Worm (Caenorhabditis elegans) whole organism, L3 larva: ENCODE data around the gene F52H2.3.

Experiments
- R02D3.7 ChIP-seq: fragments of 150-350 bp; optimal IDR thresholded peaks from 2 replicates; lab custom pipeline; 2014; ENCODE audit warnings: missing biosample characterization, missing genetic modification characterization
- ZK546.5 ChIP-seq: sonication (generic microtip); optimal IDR thresholded peaks from 2 replicates; lab custom pipeline; 2017; ENCODE audit warnings: missing biosample characterization, missing genetic modification characterization
- ama-1 ChIP-seq: fragments of 150-350 bp; optimal IDR thresholded peaks from 2 replicates; lab custom pipeline; 2018
- ceh-28 ChIP-seq: fragments of 150-350 bp; optimal IDR thresholded peaks from 2 replicates; lab custom pipeline; 2014; ENCODE audit warnings: missing biosample characterization, missing genetic modification reagents, missing genetic modification characterization
- ceh-82 ChIP-seq: fragments of 150-350 bp; optimal IDR thresholded peaks from 2 replicates; lab custom pipeline; 2014; ENCODE audit warnings: missing biosample characterization, missing genetic modification characterization
- ceh-9 ChIP-seq: sonication (generic microtip); optimal IDR thresholded peaks from 2 replicates; lab custom pipeline; 2018; ENCODE audit warnings: missing biosample characterization, missing genetic modification characterization
- daf-12 ChIP-seq: fragments of 150-350 bp; optimal IDR thresholded peaks from 2 replicates; lab custom pipeline; 2014; ENCODE audit warnings: missing biosample characterization, missing genetic modification reagents, missing genetic modification characterization
- egl-27 ChIP-seq: sonication (generic microtip); optimal IDR thresholded peaks from 4 replicates; lab custom pipeline; 2017; ENCODE audit warnings: missing biosample characterization, missing genetic modification reagents, missing genetic modification characterization
- elt-1 ChIP-seq: fragments of 150-350 bp; optimal IDR thresholded peaks from 2 replicates; lab custom pipeline; 2014; ENCODE audit warnings: missing biosample characterization, missing genetic modification characterization
- elt-2 ChIP-seq: sonication (generic microtip); optimal IDR thresholded peaks from 2 replicates; lab custom pipeline; 2016; ENCODE audit warnings: missing genetic modification reagents, mild to moderate bottlenecking, missing genetic modification characterization, missing compliant biosample characterization
- elt-3 ChIP-seq, 3 experiments: fragments of 150-350 bp in 1 of 3; sonication (generic microtip) in 2 of 3; optimal IDR thresholded peaks; 2 replicates in 2 of 3; 4 replicates in 1 of 3; lab custom pipeline; 2014 to 2017; ENCODE audit warnings: missing biosample characterization in 3 of 3, missing genetic modification characterization in 3 of 3
- fkh-10 ChIP-seq: sonication (generic microtip); optimal IDR thresholded peaks from 2 replicates; lab custom pipeline; 2017; ENCODE audit warnings: missing biosample characterization, missing genetic modification reagents, missing genetic modification characterization
- fkh-2 ChIP-seq: fragments of 150-350 bp; optimal IDR thresholded peaks from 2 replicates; lab custom pipeline; 2014; ENCODE audit warnings: missing biosample characterization, missing genetic modification reagents, missing genetic modification characterization
- hmg-11 ChIP-seq: sonication (generic microtip); optimal IDR thresholded peaks from 2 replicates; lab custom pipeline; 2016; ENCODE audit warnings: missing genetic modification characterization, missing compliant biosample characterization
- jun-1 ChIP-seq: fragments of 150-350 bp; optimal IDR thresholded peaks from 2 replicates; lab custom pipeline; 2014; ENCODE audit warnings: missing biosample characterization, missing genetic modification reagents, missing genetic modification characterization
- lin-15B ChIP-seq: fragments of 150-350 bp; optimal IDR thresholded peaks from 2 replicates; lab custom pipeline; 2014; ENCODE audit warnings: missing biosample characterization, missing genetic modification characterization
- lin-39 ChIP-seq: fragments of 150-350 bp; optimal IDR thresholded peaks from 2 replicates; lab custom pipeline; 2018; ENCODE audit warnings: missing biosample characterization, missing genetic modification reagents, missing genetic modification characterization
- lsy-12 ChIP-seq: sonication (generic microtip); optimal IDR thresholded peaks from 2 replicates; lab custom pipeline; 2016; ENCODE audit warnings: mild to moderate bottlenecking, missing genetic modification characterization, missing compliant biosample characterization
- mml-1 ChIP-seq: fragments of 150-350 bp; sonication (generic microtip); optimal IDR thresholded peaks from 3 replicates; lab custom pipeline; 2014; ENCODE audit warnings: missing biosample characterization, missing genetic modification characterization
- nfya-1 ChIP-seq: sonication (generic microtip); optimal IDR thresholded peaks from 2 replicates; lab custom pipeline; 2017; ENCODE audit warnings: missing genetic modification characterization, mild to moderate bottlenecking, missing compliant biosample characterization, antibody characterized with exemption, moderate library complexity; ENCODE audit not compliant: insufficient read depth
- nhr-11 ChIP-seq: fragments of 150-350 bp; optimal IDR thresholded peaks from 2 replicates; lab custom pipeline; 2014; ENCODE audit warnings: missing biosample characterization, missing genetic modification characterization
- nhr-237 ChIP-seq: fragments of 150-350 bp; optimal IDR thresholded peaks from 2 replicates; lab custom pipeline; 2014; ENCODE audit warnings: missing biosample characterization, missing genetic modification characterization
- nhr-25 ChIP-seq: sonication (generic microtip); optimal IDR thresholded peaks from 2 replicates; lab custom pipeline; 2017; ENCODE audit warnings: missing biosample characterization, missing genetic modification characterization
- nhr-28 ChIP-seq: fragments of 150-350 bp; optimal IDR thresholded peaks from 2 replicates; lab custom pipeline; 2014; ENCODE audit warnings: missing biosample characterization, missing genetic modification characterization
- nhr-67 ChIP-seq: fragments of 150-350 bp; optimal IDR thresholded peaks from 2 replicates; lab custom pipeline; 2014; ENCODE audit warnings: missing biosample characterization, missing genetic modification characterization
- nhr-76 ChIP-seq: fragments of 150-350 bp; sonication (generic microtip); optimal IDR thresholded peaks from 5 replicates; lab custom pipeline; 2014; ENCODE audit warnings: missing biosample characterization, missing genetic modification characterization
- pha-4 ChIP-seq: fragments of 150-350 bp; optimal IDR thresholded peaks from 2 replicates; lab custom pipeline; 2014; ENCODE audit warnings: missing biosample characterization, missing genetic modification reagents, missing genetic modification characterization
- pqm-1 ChIP-seq: fragments of 150-350 bp; optimal IDR thresholded peaks from 2 replicates; lab custom pipeline; 2017; ENCODE audit warnings: missing biosample characterization, missing genetic modification characterization, inconsistent platforms
- skn-1 ChIP-seq: fragments of 150-350 bp; optimal IDR thresholded peaks from 2 replicates; lab custom pipeline; 2014; ENCODE audit warnings: missing biosample characterization, missing genetic modification characterization
- snpc-4 ChIP-seq: fragments of 150-350 bp; optimal IDR thresholded peaks from 2 replicates; lab custom pipeline; 2014; ENCODE audit warnings: missing biosample characterization, missing genetic modification characterization
- unc-62 ChIP-seq: fragments of 150-350 bp; sonication (generic microtip); optimal IDR thresholded peaks from 4 replicates; lab custom pipeline; 2014; ENCODE audit warnings: missing biosample characterization, missing genetic modification reagents, missing genetic modification characterization
- zag-1 ChIP-seq: fragments of 150-350 bp; optimal IDR thresholded peaks from 2 replicates; lab custom pipeline; 2014; ENCODE audit warnings: missing biosample characterization, missing genetic modification characterization
- ztf-11 ChIP-seq: fragments of 150-350 bp; optimal IDR thresholded peaks from 2 replicates; lab custom pipeline; 2014; ENCODE audit warnings: missing biosample characterization, missing genetic modification characterization
- ztf-4 ChIP-seq: fragments of 150-350 bp; optimal IDR thresholded peaks from 2 replicates; lab custom pipeline; 2014; ENCODE audit warnings: missing biosample characterization, missing genetic modification characterization

The F52H2.3 gene

DNA sequence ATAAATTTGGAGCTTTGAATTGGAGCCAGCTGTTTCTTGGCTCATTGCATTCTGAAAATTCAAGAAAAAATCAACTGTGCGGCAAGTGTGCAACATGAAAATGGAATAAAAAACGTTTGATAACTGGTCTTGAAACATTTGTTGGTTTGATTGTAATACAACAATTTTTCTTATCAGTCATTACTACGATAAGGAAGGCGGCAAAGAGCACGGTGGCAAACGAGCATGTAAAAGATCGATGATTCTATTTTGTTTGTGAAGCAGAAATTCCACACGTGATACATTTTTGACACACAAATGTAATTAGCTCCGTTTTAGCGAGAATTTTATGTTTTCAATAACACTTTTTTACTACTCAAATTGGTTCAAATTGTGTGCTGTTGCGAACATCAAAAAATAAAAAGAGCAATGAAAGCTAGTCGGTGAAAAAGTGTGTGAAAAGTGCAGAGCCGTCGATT is 39.7 kb upstream of the F52H2.3 start, which contains the start of gene H01M10.1:
Gene H01M10.1, minus strand, starts transcription at position 51 of the 458 bp plus-strand sequence.
- TF ChIP-seq elt-1 (tag; lab: Kevin White, UChicago) (no peak), pqm-1 (peak; percentile 72), elt-2 (tag; lab: Kevin White, UChicago) (peak; percentile 96), ceh-9 (no peak), pha-4 (tag; lab: Kevin White, UChicago) (peak; percentile 58), nhr-25 (tag; lab: Kevin White, UChicago) (no peak), jun-1 (tag; lab: Kevin White, UChicago) (peak; percentile 74), ama-1 (lab: Kevin White, UChicago) (no peak)

DNA sequence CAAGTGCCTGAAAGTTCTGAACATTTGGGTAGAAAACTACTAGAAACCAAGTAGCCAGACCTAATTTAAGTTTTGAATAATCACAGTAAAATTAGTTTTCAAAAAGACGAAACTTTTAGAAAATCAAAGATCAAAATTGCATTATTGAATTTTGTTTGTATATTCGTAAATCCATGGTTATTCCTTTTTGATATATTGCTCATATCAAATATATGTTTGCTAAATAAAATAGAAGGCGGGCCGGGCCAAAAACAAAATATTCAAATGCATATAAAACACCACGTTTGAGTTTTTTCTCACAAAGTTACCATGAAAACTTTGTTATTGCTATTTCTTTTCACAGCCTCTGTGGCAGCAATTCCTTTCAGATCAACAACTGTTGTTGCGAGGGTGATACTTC is 36.6 kb upstream of the F52H2.3 start, which contains the start of gene ttr-42:
Gene ttr-42, plus strand, starts transcription at position 301 of the 400 bp plus-strand sequence.
- TF ChIP-seq ztf-11 (tag; lab: Kevin White, UChicago) (no peak), zag-1 (tag; lab: Kevin White, UChicago) (no peak), skn-1 (tag; lab: Kevin White, UChicago) (no peak), snpc-4 (tag; lab: Kevin White, UChicago) (no peak), R02D3.7 (no peak), nhr-76 (tag; lab: Kevin White, UChicago) (no peak), fkh-2 (tag; lab: Kevin White, UChicago) (no peak), nhr-25 (tag; lab: Kevin White, UChicago) (no peak), fkh-10 (GFP tag; lab: Kevin White, UChicago) (no peak), ztf-4 (tag; lab: Kevin White, UChicago) (no peak), ceh-9 (no peak), ceh-82 (tag; lab: Kevin White, UChicago) (no peak), nfya-1 (tag; lab: Kevin White, UChicago) (no peak)

DNA sequence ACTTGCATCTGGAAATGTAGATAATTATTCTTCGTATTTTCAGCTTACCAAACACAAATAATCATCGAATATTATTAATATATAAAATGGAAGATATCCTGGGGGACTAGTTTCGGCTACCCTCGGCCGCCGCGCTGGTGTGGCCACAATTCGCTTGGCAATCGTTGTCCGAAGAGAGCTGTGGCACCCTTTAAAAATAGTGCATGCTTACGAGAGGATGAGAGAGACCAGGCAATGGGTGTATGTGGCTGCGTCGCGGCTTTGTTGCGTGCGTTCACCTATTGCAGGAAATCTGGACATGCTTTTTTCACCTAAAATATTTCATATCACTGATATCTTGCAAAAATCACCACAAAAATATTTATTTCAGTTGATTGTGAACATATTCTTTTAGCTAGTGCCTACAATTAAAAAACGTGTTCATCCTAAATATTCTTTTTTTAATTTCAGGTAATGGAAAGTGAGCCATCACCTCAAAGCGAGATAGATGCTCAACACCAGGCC is 31.8 kb upstream of the F52H2.3 start, which contains the start of the genes ccd-5 and F52H2.1:
Gene ccd-5, minus strand, starts transcription at position 8 of the 504 bp plus-strand sequence.
Gene F52H2.1, plus strand, starts transcription at position 454 of the 504 bp plus-strand sequence.
- TF ChIP-seq R02D3.7 (no peak), lin-39 (tag; lab: Kevin White, UChicago) (peak; percentile 60), nfya-1 (tag; lab: Kevin White, UChicago) (peak; percentile 58), hmg-11 (tag; lab: Kevin White, UChicago) (peak; percentile 66)

DNA sequence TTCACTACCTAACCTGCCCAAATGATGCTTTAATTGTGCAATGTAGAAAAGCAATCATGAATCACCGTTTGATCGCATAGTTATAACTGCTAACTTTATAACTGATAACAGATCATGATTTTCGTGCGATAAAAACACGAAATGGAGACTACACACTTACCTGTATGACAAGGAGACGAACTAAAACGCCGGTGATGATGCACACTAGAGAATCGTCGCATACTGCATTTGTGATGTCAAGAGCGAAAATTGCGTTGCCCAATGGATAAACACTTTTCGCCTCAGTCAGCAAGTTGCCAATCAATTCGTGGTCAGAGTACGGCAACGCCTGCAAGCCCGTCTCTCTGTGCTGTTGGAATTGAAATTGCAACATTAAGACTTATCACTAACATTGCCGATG is 28.2 kb upstream of the F52H2.3 start:
- TF ChIP-seq egl-27 (tag; lab: Kevin White, UChicago), result peak; percentile 31
- peak; percentile 23 for TF ChIP-seq ceh-28 (tag; lab: Kevin White, UChicago)
- no peak for TF ChIP-seq ztf-4 (tag; lab: Kevin White, UChicago)
- no peak for TF ChIP-seq zag-1 (tag; lab: Kevin White, UChicago)
- TF ChIP-seq elt-2 (tag; lab: Kevin White, UChicago), result peak; percentile 98
- TF ChIP-seq nhr-25 (tag; lab: Kevin White, UChicago), result no peak
- no peak for TF ChIP-seq ZK546.5 (tag; lab: Kevin White, UChicago)
- TF ChIP-seq lin-15B (tag; lab: Kevin White, UChicago), result no peak
- no peak for TF ChIP-seq lsy-12 (tag; lab: Kevin White, UChicago)
- TF ChIP-seq nhr-28 (tag; lab: Kevin White, UChicago), result no peak
- no peak for TF ChIP-seq mml-1 (tag; lab: Kevin White, UChicago)
- peak; percentile 98 for TF ChIP-seq pqm-1
- no peak for TF ChIP-seq nfya-1 (tag; lab: Kevin White, UChicago)
- no peak for TF ChIP-seq unc-62
- TF ChIP-seq skn-1 (tag; lab: Kevin White, UChicago), result peak; percentile 57
- TF ChIP-seq nhr-237 (tag; lab: Kevin White, UChicago), result no peak
- no peak for TF ChIP-seq nhr-67 (tag; lab: Kevin White, UChicago)
- TF ChIP-seq ztf-11 (tag; lab: Kevin White, UChicago), result no peak
- TF ChIP-seq daf-12 (tag; lab: Kevin White, UChicago), result no peak
- TF ChIP-seq snpc-4 (tag; lab: Kevin White, UChicago), result no peak
- TF ChIP-seq ama-1 (lab: Kevin White, UChicago), result no peak
- TF ChIP-seq jun-1 (tag; lab: Kevin White, UChicago), result peak; percentile 78

DNA sequence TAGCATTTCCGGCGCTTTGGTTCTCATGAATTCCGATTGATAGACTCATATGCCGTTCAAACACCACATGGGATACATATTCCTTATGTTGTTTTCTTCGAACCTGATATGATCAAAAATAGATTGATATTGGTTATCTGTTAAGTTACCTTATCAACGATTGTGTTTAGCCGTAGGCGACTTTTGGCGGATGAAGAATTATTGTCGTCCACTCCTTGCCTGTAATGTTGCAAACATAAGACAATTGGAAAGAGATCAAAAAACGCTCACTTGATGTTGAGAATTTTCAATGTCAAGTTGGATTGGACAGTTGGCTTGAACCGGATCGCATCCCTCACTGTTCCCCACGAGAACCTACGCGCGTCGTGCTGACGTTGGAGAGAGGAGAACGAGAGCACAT is 26.9 kb upstream of the F52H2.3 start:
- TF ChIP-seq nhr-11 (tag; lab: Kevin White, UChicago), result no peak
- peak in 2 of 3 experiments; percentile 55 to 59 for TF ChIP-seq elt-3 (tag; optimal IDR thresholded peaks at IDR 0.05; lab: Kevin White, UChicago)
